Fruit fly (Drosophila melanogaster): Measurements from ENCODE around the gene Acer.

DNA sequence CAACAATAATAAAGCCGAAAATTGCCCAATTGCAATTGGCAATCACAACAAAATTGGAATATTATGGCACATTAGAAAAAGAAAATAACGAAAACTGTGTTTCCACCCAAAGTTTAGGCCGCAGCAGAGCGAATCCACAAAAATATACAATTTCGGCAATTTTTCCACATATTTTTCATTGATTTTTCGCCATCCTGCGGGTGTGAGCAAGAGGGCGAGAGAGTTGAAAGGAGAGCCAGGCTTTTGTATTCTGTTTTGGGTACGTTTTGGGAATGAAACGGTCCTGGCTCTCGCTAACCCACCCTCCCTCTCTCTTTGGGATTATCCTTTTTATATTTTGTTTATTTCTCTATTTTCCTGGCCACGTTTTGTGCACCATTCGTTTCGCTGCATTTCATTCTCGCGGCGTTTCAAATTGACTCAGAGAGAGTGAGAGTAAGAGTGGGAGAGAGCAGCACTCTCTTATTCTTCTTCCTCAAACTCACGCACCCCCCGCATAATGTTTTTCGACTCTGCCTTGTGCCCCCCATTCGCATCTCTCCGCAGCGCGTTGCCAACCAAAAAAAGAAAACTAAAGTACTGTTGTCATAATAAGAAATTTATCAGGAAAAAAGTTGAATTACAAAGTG is 22.1 kb downstream of the Acer start:
- no peak for TF ChIP-seq CG8478 (optimal IDR thresholded peaks at IDR 0.05)
- no peak for TF ChIP-seq Atf3 (GFP tag; optimal IDR thresholded peaks at IDR 0.05)
- no peak for TF ChIP-seq fd3F (GFP tag; optimal IDR thresholded peaks at IDR 0.05)
- no peak for TF ChIP-seq usp (GFP tag; optimal IDR thresholded peaks at IDR 0.05)
- TF ChIP-seq CG17612 (GFP tag; IDR thresholded peaks at IDR 0.05), result no peak
- TF ChIP-seq grn (GFP tag; optimal IDR thresholded peaks at IDR 0.05), result no peak
- TF ChIP-seq dm (GFP tag; optimal IDR thresholded peaks at IDR 0.05), result no peak
- no peak for TF ChIP-seq Fer2 (tag; optimal IDR thresholded peaks at IDR 0.05)
- no peak for TF ChIP-seq ATbp (GFP tag; optimal IDR thresholded peaks at IDR 0.05)
- no peak for TF ChIP-seq vfl (GFP tag; optimal IDR thresholded peaks at IDR 0.05)
- TF ChIP-seq Hr39 (optimal IDR thresholded peaks at IDR 0.05), result no peak
- no peak for TF ChIP-seq slbo (GFP tag; IDR thresholded peaks at IDR 0.05)
- TF ChIP-seq sob (GFP tag; IDR thresholded peaks at IDR 0.05), result no peak
- TF ChIP-seq Kr (GFP tag; optimal IDR thresholded peaks at IDR 0.05), result no peak
